Worm (Caenorhabditis elegans): ENCODE measurements around the gene cept-2.
A peak's percentile ranks its signal among the peaks of the same experiment; 100 is the strongest.

The cept-2 gene

ce11 chrV:14314236-14314635 lies 33.3 kb upstream of the cept-2 start, which contains the start of gene F47B8.1:
Gene F47B8.1 (minus strand): TSS chrV:14314336.
- no peak for TF ChIP-seq sea-1 (GFP tag; conservative IDR thresholded peaks at IDR 0.05)
- TF ChIP-seq pes-1 (GFP tag; IDR thresholded peaks at IDR 0.05) = no peak
- TF ChIP-seq flt-1 (GFP tag; IDR thresholded peaks at IDR 0.05) = no peak

- TF ChIP-seq ceh-36 (tag; optimal IDR thresholded peaks at IDR 0.05) = no peak
- no peak for TF ChIP-seq aly-1 (tag; optimal IDR thresholded peaks at IDR 0.05)
- TF ChIP-seq hmg-4 (GFP tag; optimal IDR thresholded peaks at IDR 0.05) = no peak
- no peak for TF ChIP-seq ama-1 (optimal IDR thresholded peaks at IDR 0.05)
- no peak for TF ChIP-seq hmbx-1 (tag; optimal IDR thresholded peaks at IDR 0.05)
- no peak for TF ChIP-seq tbx-11 (GFP tag; IDR thresholded peaks at IDR 0.05)
- no peak for TF ChIP-seq scrt-1 (GFP tag; IDR thresholded peaks at IDR 0.05)
- TF ChIP-seq F13C5.2 (tag; optimal IDR thresholded peaks at IDR 0.05) = no peak
- no peak for TF ChIP-seq ets-7 (tag; optimal IDR thresholded peaks at IDR 0.05)
- no peak for TF ChIP-seq sea-1 (GFP tag; conservative IDR thresholded peaks at IDR 0.05)
- TF ChIP-seq hnd-1 (tag; optimal IDR thresholded peaks at IDR 0.05) = no peak
- no peak for TF ChIP-seq pes-1 (GFP tag; IDR thresholded peaks at IDR 0.05)
- no peak for TF ChIP-seq ceh-13 (GFP tag; optimal IDR thresholded peaks at IDR 0.05)
- no peak for TF ChIP-seq flt-1 (GFP tag; IDR thresholded peaks at IDR 0.05)
- TF ChIP-seq tra-4 (tag; optimal IDR thresholded peaks at IDR 0.05) = no peak
- TF ChIP-seq B0310.2 (tag; optimal IDR thresholded peaks at IDR 0.05) = no peak
- TF ChIP-seq tbx-37 (GFP tag; conservative IDR thresholded peaks at IDR 0.05) = no peak
Observed at ce11 chrV:14316525-14316924, 31.0 kb upstream of the cept-2 start, which contains the start of gene F47B8.2. Gene F47B8.2 (minus strand): TSS chrV:14316625.

- TF ChIP-seq ceh-36 (tag; optimal IDR thresholded peaks at IDR 0.05) = no peak
- TF ChIP-seq hmbx-1 (tag; optimal IDR thresholded peaks at IDR 0.05) = no peak
Observed at ce11 chrV:14317204-14317603, 30.4 kb upstream of the cept-2 start.

- TF ChIP-seq tbx-37 (GFP tag; conservative IDR thresholded peaks at IDR 0.05) = no peak
- TF ChIP-seq F13C5.2 (tag; optimal IDR thresholded peaks at IDR 0.05) = no peak
Observed at ce11 chrV:14317621-14318020, 29.9 kb upstream of the cept-2 start.

ce11 chrV:14319101-14319781 lies 28.3 kb upstream of the cept-2 start, which contains the start of gene F47B8.13:
Gene F47B8.13 (minus strand): TSS chrV:14319731.
- no peak for TF ChIP-seq tra-4 (tag; optimal IDR thresholded peaks at IDR 0.05)
- no peak for TF ChIP-seq hmbx-1 (tag; optimal IDR thresholded peaks at IDR 0.05)
- peak; percentile 55 for TF ChIP-seq aly-1 (tag; optimal IDR thresholded peaks at IDR 0.05)

- TF ChIP-seq sea-1 (GFP tag; conservative IDR thresholded peaks at IDR 0.05) (no peak), pes-1 (GFP tag; IDR thresholded peaks at IDR 0.05) (no peak), scrt-1 (GFP tag; IDR thresholded peaks at IDR 0.05) (no peak), flt-1 (GFP tag; IDR thresholded peaks at IDR 0.05) (no peak), aly-1 (tag; optimal IDR thresholded peaks at IDR 0.05) (no peak), ama-1 (optimal IDR thresholded peaks at IDR 0.05) (no peak), hmbx-1 (tag; optimal IDR thresholded peaks at IDR 0.05) (no peak), tbx-37 (GFP tag; conservative IDR thresholded peaks at IDR 0.05) (no peak), ets-7 (tag; optimal IDR thresholded peaks at IDR 0.05) (no peak), hmg-4 (GFP tag; optimal IDR thresholded peaks at IDR 0.05) (no peak), tra-4 (tag; optimal IDR thresholded peaks at IDR 0.05) (no peak), F13C5.2 (tag; optimal IDR thresholded peaks at IDR 0.05) (no peak)
Observed at ce11 chrV:14320246-14320645, 27.3 kb upstream of the cept-2 start, which contains the start of gene F47B8.14. Gene F47B8.14 (plus strand): TSS chrV:14320546.

- TF ChIP-seq pes-1 (GFP tag; IDR thresholded peaks at IDR 0.05) = no peak
- 0 out of 2 replicates have a peak, but pooled peaks have one; percentile 21 for TF ChIP-seq sea-1 (GFP tag; conservative IDR thresholded peaks at IDR 0.05)
- TF ChIP-seq ets-7 (tag; optimal IDR thresholded peaks at IDR 0.05) = no peak
- TF ChIP-seq scrt-1 (GFP tag; IDR thresholded peaks at IDR 0.05) = no peak; the same call in 1 of the 2 replicates
- TF ChIP-seq aly-1 (tag; optimal IDR thresholded peaks at IDR 0.05) = no peak
Observed at ce11 chrV:14320730-14321319, 26.7 kb upstream of the cept-2 start.

- no peak for TF ChIP-seq ama-1 (optimal IDR thresholded peaks at IDR 0.05)
- TF ChIP-seq ceh-13 (GFP tag; optimal IDR thresholded peaks at IDR 0.05) = no peak
- no peak for TF ChIP-seq pes-1 (GFP tag; IDR thresholded peaks at IDR 0.05)
- no peak for TF ChIP-seq tbx-11 (GFP tag; IDR thresholded peaks at IDR 0.05)
- no peak for TF ChIP-seq hmbx-1 (tag; optimal IDR thresholded peaks at IDR 0.05)
Observed at ce11 chrV:14322743-14323142, 24.8 kb upstream of the cept-2 start, which contains the start of gene F47B8.3. Gene F47B8.3 (minus strand): TSS chrV:14323003.
